Worm (Caenorhabditis elegans) whole organism, late embryonic: ENCODE results near the gene akt-2.

Experiments used
- C08G9.2 ChIP-seq: sonication (generic microtip); optimal IDR thresholded peaks from 2 replicates; lab custom pipeline; 2016; ENCODE audit warnings: mild to moderate bottlenecking, missing genetic modification characterization, moderate library complexity, missing compliant biosample characterization
- F13H6.1 ChIP-seq: sonication (generic microtip); optimal IDR thresholded peaks from 2 replicates; lab custom pipeline; 2016; ENCODE audit warnings: missing genetic modification characterization, missing compliant biosample characterization
- K09A11.1 ChIP-seq: sonication (generic microtip); optimal IDR thresholded peaks from 2 replicates; lab custom pipeline; 2017; ENCODE audit warnings: antibody characterized with exemption, mild to moderate bottlenecking, missing genetic modification characterization, missing compliant biosample characterization; ENCODE audit not compliant: insufficient read depth
- ama-1 ChIP-seq: fragments of 150-350 bp; optimal IDR thresholded peaks from 2 replicates; lab custom pipeline; 2014
- ceh-14 ChIP-seq: sonication (generic microtip); optimal IDR thresholded peaks from 2 replicates; lab custom pipeline; 2016; ENCODE audit warnings: missing genotype, missing genetic modification characterization, missing compliant biosample characterization
- ceh-18 ChIP-seq: sonication (generic microtip); optimal IDR thresholded peaks from 2 replicates; lab custom pipeline; 2016; ENCODE audit warnings: missing genetic modification characterization, missing compliant biosample characterization
- ceh-2 ChIP-seq: sonication (generic microtip); optimal IDR thresholded peaks from 2 replicates; lab custom pipeline; 2016; ENCODE audit warnings: missing genotype, missing genetic modification characterization, missing compliant biosample characterization
- ceh-22 ChIP-seq: sonication (generic microtip); optimal IDR thresholded peaks from 2 replicates; lab custom pipeline; 2017; ENCODE audit warnings: missing biosample characterization, missing genetic modification characterization
- ceh-24 ChIP-seq: sonication (generic microtip); optimal IDR thresholded peaks from 2 replicates; lab custom pipeline; 2016; ENCODE audit warnings: mild to moderate bottlenecking, missing genetic modification characterization, missing compliant biosample characterization
- ceh-6 ChIP-seq: fragments of 200-800 bp; sonication (Bioruptor generic); optimal IDR thresholded peaks from 2 replicates; lab custom pipeline; 2018; ENCODE audit warnings: mild to moderate bottlenecking, missing genetic modification characterization, missing compliant biosample characterization
- che-1 ChIP-seq: sonication (generic microtip); optimal IDR thresholded peaks from 2 replicates; lab custom pipeline; 2016; ENCODE audit warnings: mild to moderate bottlenecking, missing genetic modification characterization, missing compliant biosample characterization
- dmd-4 ChIP-seq: sonication (generic microtip); optimal IDR thresholded peaks from 2 replicates; lab custom pipeline; 2016; ENCODE audit warnings: borderline replicate concordance, missing genetic modification characterization, missing compliant biosample characterization
- elt-2 ChIP-seq: sonication (generic microtip); optimal IDR thresholded peaks from 2 replicates; lab custom pipeline; 2016; ENCODE audit warnings: missing genetic modification reagents, missing genetic modification characterization, missing compliant biosample characterization
- elt-4 ChIP-seq: sonication (generic microtip); optimal IDR thresholded peaks from 2 replicates; lab custom pipeline; 2016; ENCODE audit warnings: missing genetic modification characterization, missing compliant biosample characterization
- ets-4 ChIP-seq: sonication (generic microtip); optimal IDR thresholded peaks from 2 replicates; lab custom pipeline; 2016; ENCODE audit warnings: missing genetic modification characterization, missing compliant biosample characterization
- eyg-1 ChIP-seq: sonication (generic microtip); optimal IDR thresholded peaks from 2 replicates; lab custom pipeline; 2016; ENCODE audit warnings: missing genotype, missing genetic modification characterization, missing compliant biosample characterization
- fkh-10 ChIP-seq: fragments of 150-350 bp; optimal IDR thresholded peaks from 2 replicates; lab custom pipeline; 2014; ENCODE audit warnings: missing biosample characterization, missing genetic modification reagents, missing genetic modification characterization
- fkh-6 ChIP-seq: sonication (generic microtip); optimal IDR thresholded peaks from 2 replicates; lab custom pipeline; 2016; ENCODE audit warnings: missing genetic modification characterization, missing compliant biosample characterization
- hlh-13 ChIP-seq: fragments of 200-800 bp; sonication (Bioruptor generic); optimal IDR thresholded peaks from 2 replicates; lab custom pipeline; 2018; ENCODE audit warnings: mild to moderate bottlenecking, missing genetic modification characterization, missing compliant biosample characterization
- hlh-15 ChIP-seq: sonication (generic microtip); optimal IDR thresholded peaks from 2 replicates; lab custom pipeline; 2016; ENCODE audit warnings: missing genetic modification characterization, missing compliant biosample characterization
- hlh-30 ChIP-seq: sonication (generic microtip); optimal IDR thresholded peaks from 2 replicates; lab custom pipeline; 2017; ENCODE audit warnings: antibody characterized with exemption, missing genetic modification characterization, missing compliant biosample characterization; ENCODE audit not compliant: insufficient read depth
- hlh-6 ChIP-seq: sonication (generic microtip); optimal IDR thresholded peaks from 2 replicates; lab custom pipeline; 2016; ENCODE audit warnings: missing genotype, missing genetic modification characterization, missing compliant biosample characterization
- nhr-11 ChIP-seq: fragments of 150-350 bp; optimal IDR thresholded peaks from 2 replicates; lab custom pipeline; 2014; ENCODE audit warnings: missing biosample characterization, missing genetic modification characterization
- nhr-232 ChIP-seq: sonication (generic microtip); optimal IDR thresholded peaks from 2 replicates; lab custom pipeline; 2016; ENCODE audit warnings: missing genetic modification characterization, missing compliant biosample characterization
- npax-4 ChIP-seq: sonication (generic microtip); optimal IDR thresholded peaks from 2 replicates; lab custom pipeline; 2016; ENCODE audit warnings: missing genetic modification characterization, missing compliant biosample characterization
- odd-2 ChIP-seq: sonication (generic microtip); optimal IDR thresholded peaks from 2 replicates; lab custom pipeline; 2017; ENCODE audit warnings: antibody characterized with exemption, mild to moderate bottlenecking, missing genetic modification characterization, missing compliant biosample characterization
- pag-3 ChIP-seq: sonication (generic microtip); optimal IDR thresholded peaks from 2 replicates; lab custom pipeline; 2016; ENCODE audit warnings: missing compliant biosample characterization, missing genetic modification characterization, borderline replicate concordance
- pat-9 ChIP-seq: fragments of 200-800 bp; sonication (Bioruptor generic); optimal IDR thresholded peaks from 2 replicates; lab custom pipeline; 2018; ENCODE audit warnings: mild to moderate bottlenecking, missing genetic modification characterization, moderate library complexity, missing compliant biosample characterization
- pax-1 ChIP-seq: fragments of 150-350 bp; optimal IDR thresholded peaks from 2 replicates; lab custom pipeline; 2014; ENCODE audit warnings: missing biosample characterization, missing genetic modification characterization
- pha-2 ChIP-seq: sonication (generic microtip); optimal IDR thresholded peaks from 2 replicates; lab custom pipeline; 2017; ENCODE audit warnings: mild to moderate bottlenecking, missing genetic modification characterization, missing compliant biosample characterization
- pqm-1 ChIP-seq: sonication (generic microtip); optimal IDR thresholded peaks from 2 replicates; lab custom pipeline; 2016; ENCODE audit warnings: missing genetic modification characterization, missing compliant biosample characterization
- pros-1 ChIP-seq: fragments of 150-350 bp; optimal IDR thresholded peaks from 2 replicates; lab custom pipeline; 2014; ENCODE audit warnings: missing biosample characterization, missing genetic modification reagents, missing genetic modification characterization
- ref-2 ChIP-seq: sonication (generic microtip); optimal IDR thresholded peaks from 2 replicates; lab custom pipeline; 2016; ENCODE audit warnings: missing genetic modification characterization, missing compliant biosample characterization
- sox-2 ChIP-seq: fragments of 200-800 bp; sonication (Bioruptor generic); IDR thresholded peaks from 2 replicates; pipeline ENCODE4 v1.3.6; 2022; ENCODE audit warnings: missing genetic modification reagents, missing genetic modification characterization, missing compliant biosample characterization
- sox-4 ChIP-seq: sonication (generic microtip); optimal IDR thresholded peaks from 2 replicates; lab custom pipeline; 2017; ENCODE audit warnings: mild to moderate bottlenecking, missing genetic modification characterization, inconsistent platforms, missing compliant biosample characterization
- tbx-2 ChIP-seq: sonication (generic microtip); optimal IDR thresholded peaks from 2 replicates; lab custom pipeline; 2016; ENCODE audit warnings: missing genetic modification characterization, missing compliant biosample characterization
- unc-55 ChIP-seq: sonication (generic microtip); optimal IDR thresholded peaks from 2 replicates; lab custom pipeline; 2017; ENCODE audit warnings: missing biosample characterization, missing genetic modification reagents, missing genetic modification characterization
- unc-86 ChIP-seq: sonication (generic microtip); optimal IDR thresholded peaks from 2 replicates; lab custom pipeline; 2016; ENCODE audit warnings: missing genetic modification characterization, missing compliant biosample characterization
- ztf-16 ChIP-seq: sonication (generic microtip); optimal IDR thresholded peaks from 2 replicates; lab custom pipeline; 2017; ENCODE audit warnings: missing genetic modification characterization, missing compliant biosample characterization

Gene akt-2

DNA sequence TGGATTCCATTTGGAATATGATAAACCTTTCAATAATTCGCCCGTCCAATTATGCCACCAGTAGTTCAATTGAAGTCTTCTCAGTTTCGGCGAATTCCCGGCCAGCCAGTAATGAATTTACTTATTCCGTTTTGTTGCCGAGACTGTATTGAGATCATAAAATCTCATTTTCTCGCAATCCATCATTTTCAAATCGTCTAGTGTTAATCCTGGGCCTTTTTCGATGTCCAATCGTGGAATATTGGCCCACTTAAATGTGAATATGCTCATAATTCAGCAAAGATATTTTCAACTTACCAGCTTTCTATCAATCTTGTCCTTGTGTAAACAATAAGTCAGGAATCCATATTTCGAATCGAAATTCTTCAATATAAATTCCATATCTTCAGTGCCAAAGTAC lies 5.1 kb downstream of the akt-2 start:
- no peak for TF ChIP-seq nhr-11 (tag; lab: Kevin White, UChicago)
- no peak for TF ChIP-seq ceh-22 (tag; lab: Kevin White, UChicago)
- no peak for TF ChIP-seq sox-2 (GFP tag; lab: Robert Waterston, UW)

DNA sequence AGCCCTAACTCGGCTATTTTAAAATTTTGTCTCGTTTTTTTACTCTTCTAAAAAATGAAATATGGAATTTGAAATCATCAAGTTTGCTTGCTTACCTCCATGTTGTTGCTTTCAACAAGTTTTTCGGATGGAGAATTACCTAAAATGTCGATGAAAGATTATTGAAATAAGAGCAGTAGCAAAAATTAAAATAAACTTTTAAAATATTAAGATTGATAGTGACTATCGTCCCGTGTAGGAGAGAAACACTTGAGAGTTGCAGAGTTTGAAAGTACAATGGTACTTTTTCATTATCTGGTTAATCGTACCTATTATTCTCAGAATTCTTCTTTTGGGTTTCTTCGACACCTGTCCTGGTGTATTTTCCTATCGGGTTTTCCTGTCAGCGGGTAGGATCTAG lies 9.4 kb downstream of the akt-2 start, which contains the start of gene ceh-90:
Gene ceh-90 (minus strand): TSS at position 101 of the 400 bp plus-strand sequence.
- no peak for TF ChIP-seq eyg-1
- TF ChIP-seq sox-2 (GFP tag; lab: Robert Waterston, UW): no peak
- no peak for TF ChIP-seq hlh-6 (tag; lab: Kevin White, UChicago)
- TF ChIP-seq nhr-232: no peak
- TF ChIP-seq hlh-13: no peak
- no peak for TF ChIP-seq pqm-1
- TF ChIP-seq elt-2 (tag; lab: Kevin White, UChicago): no peak
- no peak for TF ChIP-seq pros-1 (tag; lab: Kevin White, UChicago)

DNA sequence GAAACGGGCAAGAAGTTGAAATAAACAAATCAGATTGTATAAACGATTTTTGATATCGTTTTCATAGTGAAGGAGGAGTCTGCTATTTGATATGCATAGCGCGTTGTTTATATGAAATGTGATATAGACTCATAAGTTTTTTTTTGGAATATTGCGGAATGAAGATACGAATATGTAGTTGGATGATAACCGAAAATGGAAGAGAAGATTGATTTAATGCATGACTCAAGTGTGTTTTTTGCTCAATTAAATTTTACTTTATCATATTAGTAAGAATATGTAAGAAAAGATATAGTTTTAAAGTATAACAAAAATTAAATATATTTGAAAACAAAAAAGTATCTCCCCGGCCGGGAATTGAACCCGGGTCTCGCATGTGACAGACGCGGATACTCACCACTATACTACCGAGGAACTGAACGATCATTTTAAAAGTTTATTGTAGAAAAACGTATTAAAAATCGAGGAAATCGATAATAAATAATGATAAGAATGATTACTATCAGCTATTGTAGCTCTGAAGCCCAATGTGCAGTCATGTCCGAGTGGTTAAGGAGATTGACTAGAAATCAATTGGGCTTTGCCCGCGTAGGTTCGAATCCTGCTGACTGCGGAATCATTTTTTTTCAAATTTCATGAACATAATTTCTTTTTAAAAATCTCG lies 14.3 kb downstream of the akt-2 start, which contains the start of gene lgc-25:
Gene lgc-25 (minus strand): TSS at position 51 of the 664 bp plus-strand sequence.
- TF ChIP-seq ceh-18 (no peak), K09A11.1 (tag; lab: Kevin White, UChicago) (no peak), elt-4 (tag; lab: Kevin White, UChicago) (no peak), unc-86 (no peak), C08G9.2 (tag; lab: Kevin White, UChicago) (no peak), sox-4 (tag; lab: Kevin White, UChicago) (no peak), ceh-24 (tag; lab: Kevin White, UChicago) (no peak), pros-1 (tag; lab: Kevin White, UChicago) (no peak), pax-1 (no peak), che-1 (no peak), ztf-16 (tag; lab: Kevin White, UChicago) (no peak), nhr-11 (tag; lab: Kevin White, UChicago) (no peak), hlh-13 (no peak)

DNA sequence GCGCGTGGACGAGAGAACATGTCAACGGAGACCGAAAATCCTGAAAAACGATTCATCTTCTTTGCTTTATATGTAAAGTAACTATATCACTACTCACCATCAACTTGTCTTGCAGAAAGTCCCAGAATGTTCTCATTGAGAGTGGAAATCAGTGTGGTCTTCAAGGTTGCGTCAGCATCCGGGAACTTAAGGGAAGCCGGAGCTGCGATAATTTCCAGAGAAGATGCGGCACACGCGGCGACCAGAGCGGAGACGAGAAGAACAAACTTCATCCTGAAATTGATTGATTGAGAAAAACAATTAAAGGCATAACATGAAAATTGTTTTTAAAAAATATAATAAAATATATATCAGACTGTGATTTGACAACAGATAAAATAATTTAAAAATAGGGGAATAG lies 16.7 kb downstream of the akt-2 start, which contains the start of gene vha-20:
Gene vha-20 (minus strand): TSS at position 273 of the 400 bp plus-strand sequence.
- TF ChIP-seq hlh-15 (tag; lab: Kevin White, UChicago) (no peak), ceh-24 (tag; lab: Kevin White, UChicago) (no peak), npax-4 (no peak), unc-55 (GFP tag; lab: Kevin White, UChicago) (no peak), ceh-14 (tag; lab: Kevin White, UChicago) (no peak), F13H6.1 (no peak), tbx-2 (tag; lab: Kevin White, UChicago) (no peak), odd-2 (tag; lab: Kevin White, UChicago) (no peak), ceh-2 (no peak), ama-1 (lab: Kevin White, UChicago) (no peak), ceh-6 (GFP tag; lab: Kevin White, UChicago) (no peak), hlh-30 (tag; lab: Kevin White, UChicago) (no peak), dmd-4 (tag; lab: Kevin White, UChicago) (no peak), fkh-10 (GFP tag; lab: Kevin White, UChicago) (no peak)

DNA sequence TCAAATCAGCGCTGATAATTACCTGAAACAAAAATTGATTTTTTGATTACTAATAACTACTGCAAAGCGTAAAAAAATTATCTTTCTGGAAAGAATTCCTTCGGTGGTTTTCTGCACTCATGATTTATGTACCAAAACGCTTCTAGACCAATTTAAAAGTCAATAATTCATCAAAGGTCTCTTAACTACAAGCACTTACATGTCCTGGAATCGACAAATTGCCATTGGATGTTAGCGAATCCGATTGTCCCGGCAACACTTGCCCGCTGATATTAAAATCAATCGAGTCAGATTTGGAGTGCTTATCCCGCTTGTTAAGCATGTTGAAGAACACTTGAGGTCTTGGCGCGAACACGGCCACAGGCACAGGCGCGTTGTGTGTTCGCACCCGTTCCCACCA lies 17.7 kb downstream of the akt-2 start:
- TF ChIP-seq ref-2 (tag; lab: Kevin White, UChicago) (no peak), sox-4 (tag; lab: Kevin White, UChicago) (no peak), pax-1 (no peak), eyg-1 (no peak), fkh-6 (tag; lab: Kevin White, UChicago) (no peak), ztf-16 (tag; lab: Kevin White, UChicago) (no peak), hlh-15 (tag; lab: Kevin White, UChicago) (no peak), pat-9 (tag; lab: Kevin White, UChicago) (no peak), pag-3 (tag; lab: Kevin White, UChicago) (no peak), ceh-22 (tag; lab: Kevin White, UChicago) (no peak), pha-2 (tag; lab: Kevin White, UChicago) (no peak), ets-4 (no peak), ama-1 (lab: Kevin White, UChicago) (no peak), ceh-6 (GFP tag; lab: Kevin White, UChicago) (no peak), fkh-10 (GFP tag; lab: Kevin White, UChicago) (no peak)
